Worm (Caenorhabditis elegans) whole organism, young adult: ENCODE data around the gene malt-1.

Experiments
- B0336.3 ChIP-seq: fragments of 200-800 bp; sonication (Bioruptor generic); IDR thresholded peaks from 2 replicates; pipeline ENCODE4 v1.3.6; 2022; ENCODE audit warnings: missing genetic modification characterization, missing compliant biosample characterization
- C06A6.2 ChIP-seq: fragments of 200-800 bp; sonication (Bioruptor generic); conservative IDR thresholded peaks from 2 replicates; pipeline ENCODE4 v1.3.6; 2022; ENCODE audit warnings: missing genetic modification characterization, missing compliant biosample characterization
- D2030.7 ChIP-seq: fragments of 200-800 bp; sonication (Bioruptor generic); IDR thresholded peaks from 2 replicates; pipeline ENCODE4 v1.3.6; 2022; ENCODE audit warnings: missing genetic modification reagents, missing genetic modification characterization, missing compliant biosample characterization
- F22D6.2 ChIP-seq: sonication (generic microtip); optimal IDR thresholded peaks from 2 replicates; lab custom pipeline; 2016; ENCODE audit warnings: mild to moderate bottlenecking, missing genetic modification characterization, missing compliant biosample characterization
- F23B12.7 ChIP-seq: sonication (generic microtip); optimal IDR thresholded peaks from 2 replicates; lab custom pipeline; 2017; ENCODE audit warnings: missing genetic modification characterization, mild to moderate bottlenecking, missing compliant biosample characterization, antibody characterized with exemption, moderate library complexity; ENCODE audit not compliant: insufficient read depth
- F33H1.4 ChIP-seq: fragments of 200-800 bp; sonication (Bioruptor generic); IDR thresholded peaks from 2 replicates; pipeline ENCODE4 v1.3.6; 2022; ENCODE audit warnings: missing genetic modification reagents, missing genetic modification characterization, missing compliant biosample characterization
- F37B4.10 ChIP-seq: fragments of 200-800 bp; sonication (Bioruptor generic); IDR thresholded peaks from 2 replicates; pipeline ENCODE4 v1.3.6; 2022; ENCODE audit warnings: missing genetic modification characterization, missing compliant biosample characterization
- F49E8.2 ChIP-seq: sonication (generic microtip); optimal IDR thresholded peaks from 3 replicates; lab custom pipeline; 2017; ENCODE audit warnings: missing genetic modification characterization, mild to moderate bottlenecking, missing compliant biosample characterization, antibody characterized with exemption, moderate library complexity; ENCODE audit not compliant: insufficient read depth
- F52B5.7 ChIP-seq: sonication (generic microtip); optimal IDR thresholded peaks from 2 replicates; lab custom pipeline; 2016; ENCODE audit warnings: mild to moderate bottlenecking, missing genetic modification characterization, missing compliant biosample characterization
- F57A8.1 ChIP-seq: fragments of 200-800 bp; sonication (Bioruptor generic); optimal IDR thresholded peaks from 2 replicates; lab custom pipeline; 2018; ENCODE audit warnings: mild to moderate bottlenecking, missing genetic modification characterization, moderate library complexity, missing compliant biosample characterization
- F57C9.4 ChIP-seq: sonication (generic microtip); optimal IDR thresholded peaks from 2 replicates; lab custom pipeline; 2017; ENCODE audit warnings: mild to moderate bottlenecking, missing genetic modification characterization, missing compliant biosample characterization
- K11D2.4 ChIP-seq: fragments of 200-800 bp; sonication (Bioruptor generic); IDR thresholded peaks from 2 replicates; pipeline ENCODE4 v1.3.6; 2022; ENCODE audit warnings: missing genetic modification reagents, missing genetic modification characterization, missing compliant biosample characterization
- T26A5.8 ChIP-seq: sonication (generic microtip); optimal IDR thresholded peaks from 2 replicates; lab custom pipeline; 2016; ENCODE audit warnings: missing genetic modification characterization, missing compliant biosample characterization
- Y53G8AR.9 ChIP-seq: fragments of 200-800 bp; sonication (Bioruptor generic); conservative IDR thresholded peaks from 2 replicates; pipeline ENCODE4 v1.3.6; 2022; ENCODE audit warnings: missing genetic modification reagents, missing genetic modification characterization, missing compliant biosample characterization
- Y56A3A.18 ChIP-seq: fragments of 200-800 bp; sonication (Bioruptor generic); IDR thresholded peaks from 2 replicates; pipeline ENCODE4 v1.3.6; 2022; ENCODE audit warnings: missing genetic modification reagents, missing genetic modification characterization, missing compliant biosample characterization
- Y67H2A.10 ChIP-seq: fragments of 200-800 bp; sonication (Bioruptor generic); conservative IDR thresholded peaks from 2 replicates; pipeline ENCODE4 v1.3.6; 2022; ENCODE audit warnings: missing genetic modification reagents, missing genetic modification characterization, missing compliant biosample characterization
- attf-3 ChIP-seq: fragments of 200-800 bp; sonication (Bioruptor generic); conservative IDR thresholded peaks from 2 replicates; pipeline ENCODE4 v1.3.6; 2022; ENCODE audit warnings: missing genetic modification reagents, missing genetic modification characterization, missing compliant biosample characterization
- cebp-1 ChIP-seq, 2 experiments: fragments of 200-800 bp in 1 of 2; sonication (Bioruptor generic) in 1 of 2; sonication (generic microtip) in 1 of 2; IDR thresholded peaks in 1 of 2; optimal IDR thresholded peaks in 1 of 2; 2 replicates each; pipeline versions ENCODE4 v1.3.6 to Lab custom; 2017 to 2022; ENCODE audit warnings: missing compliant biosample characterization in 2 of 2, missing genetic modification characterization in 2 of 2, mild to moderate bottlenecking in 1 of 2, missing genetic modification reagents in 1 of 2, moderate library complexity in 1 of 2
- ceh-40 ChIP-seq: fragments of 200-800 bp; sonication (Bioruptor generic); IDR thresholded peaks from 2 replicates; pipeline ENCODE4 v1.3.6; 2022; ENCODE audit warnings: missing genetic modification characterization, missing compliant biosample characterization
- ceh-79 ChIP-seq: sonication (generic microtip); optimal IDR thresholded peaks from 2 replicates; lab custom pipeline; 2017; ENCODE audit warnings: mild to moderate bottlenecking, missing genetic modification characterization, missing compliant biosample characterization
- efl-1 ChIP-seq: fragments of 150-350 bp; optimal IDR thresholded peaks from 2 replicates; lab custom pipeline; 2014; ENCODE audit warnings: missing biosample characterization, missing genetic modification reagents, missing genetic modification characterization
- ekl-4 ChIP-seq: fragments of 200-800 bp; sonication (Bioruptor generic); IDR thresholded peaks from 2 replicates; pipeline ENCODE4 v1.3.6; 2022; ENCODE audit warnings: missing genetic modification reagents, missing genetic modification characterization, missing compliant biosample characterization
- gei-17 ChIP-seq: fragments of 200-800 bp; sonication (Bioruptor generic); optimal IDR thresholded peaks from 2 replicates; lab custom pipeline; 2018; ENCODE audit warnings: mild to moderate bottlenecking, missing genetic modification characterization, missing compliant biosample characterization
- hlh-12 ChIP-seq: sonication (generic microtip); optimal IDR thresholded peaks from 2 replicates; lab custom pipeline; 2016; ENCODE audit warnings: missing genetic modification characterization, missing compliant biosample characterization
- let-526 ChIP-seq: fragments of 200-800 bp; sonication (Bioruptor generic); IDR thresholded peaks from 2 replicates; pipeline ENCODE4 v1.3.6; 2022; ENCODE audit warnings: missing genetic modification reagents, missing genetic modification characterization, missing compliant biosample characterization
- let-607 ChIP-seq, 2 experiments: fragments of 200-800 bp in 1 of 2; sonication (Bioruptor generic) in 1 of 2; sonication (generic microtip) in 1 of 2; optimal IDR thresholded peaks; 2 replicates each; lab custom pipeline; 2016 to 2018; ENCODE audit warnings: mild to moderate bottlenecking in 2 of 2, missing compliant biosample characterization in 2 of 2, missing genetic modification characterization in 2 of 2, moderate library complexity in 2 of 2, missing genotype in 1 of 2
- lin-26 ChIP-seq: fragments of 200-800 bp; sonication (Bioruptor generic); IDR thresholded peaks from 2 replicates; pipeline ENCODE4 v1.3.6; 2022; ENCODE audit warnings: missing genetic modification reagents, missing genetic modification characterization, missing compliant biosample characterization
- lin-35 ChIP-seq, 3 experiments: fragments of 150-350 bp in 2 of 3; sonication (generic microtip) in 1 of 3; optimal IDR thresholded peaks; 2 replicates each; lab custom pipeline; 2014 to 2018; ENCODE audit warnings: missing biosample characterization in 3 of 3, missing genetic modification characterization in 3 of 3, missing genetic modification reagents in 3 of 3
- lin-40 ChIP-seq: sonication (generic microtip); optimal IDR thresholded peaks from 2 replicates; lab custom pipeline; 2016; ENCODE audit warnings: missing genetic modification characterization, mild to moderate bottlenecking, missing compliant biosample characterization, missing genotype, missing genetic modification reagents
- lin-54 ChIP-seq: fragments of 200-800 bp; sonication (Bioruptor generic); optimal IDR thresholded peaks from 2 replicates; lab custom pipeline; 2018; ENCODE audit warnings: mild to moderate bottlenecking, missing genetic modification characterization, missing compliant biosample characterization
- lsl-1 ChIP-seq: fragments of 200-800 bp; sonication (Bioruptor generic); optimal IDR thresholded peaks from 2 replicates; lab custom pipeline; 2018; ENCODE audit warnings: mild to moderate bottlenecking, missing genetic modification characterization, moderate library complexity, missing compliant biosample characterization
- madf-10 ChIP-seq: sonication (generic microtip); optimal IDR thresholded peaks from 2 replicates; lab custom pipeline; 2016; ENCODE audit warnings: mild to moderate bottlenecking, missing genetic modification characterization, missing compliant biosample characterization
- madf-3 ChIP-seq: fragments of 200-800 bp; sonication (Bioruptor generic); IDR thresholded peaks from 2 replicates; pipeline ENCODE4 v1.3.6; 2022; ENCODE audit warnings: missing genetic modification reagents, missing genetic modification characterization, missing compliant biosample characterization
- mes-4 ChIP-seq: sonication (generic microtip); optimal IDR thresholded peaks from 2 replicates; lab custom pipeline; 2016; ENCODE audit warnings: missing genotype, missing genetic modification characterization, missing compliant biosample characterization
- mxl-1 ChIP-seq: sonication (generic microtip); optimal IDR thresholded peaks from 2 replicates; lab custom pipeline; 2016; ENCODE audit warnings: missing genetic modification characterization, missing compliant biosample characterization
- nfya-1 ChIP-seq: sonication (generic microtip); optimal IDR thresholded peaks from 2 replicates; lab custom pipeline; 2017; ENCODE audit warnings: antibody characterized with exemption, missing compliant biosample characterization, missing genetic modification characterization, borderline replicate concordance; ENCODE audit not compliant: insufficient read depth
- nfya-2 ChIP-seq: fragments of 200-800 bp; sonication (Bioruptor generic); IDR thresholded peaks from 2 replicates; pipeline ENCODE4 v1.3.6; 2022; ENCODE audit warnings: missing genetic modification reagents, missing genetic modification characterization, missing compliant biosample characterization
- nhr-120 ChIP-seq: fragments of 200-800 bp; sonication (Bioruptor generic); IDR thresholded peaks from 2 replicates; pipeline ENCODE4 v1.3.6; 2022; ENCODE audit warnings: missing genetic modification characterization, missing compliant biosample characterization
- nhr-179 ChIP-seq: sonication (generic microtip); optimal IDR thresholded peaks from 2 replicates; lab custom pipeline; 2016; ENCODE audit warnings: mild to moderate bottlenecking, missing genetic modification characterization, missing compliant biosample characterization
- rec-8 ChIP-seq, 2 experiments: sonication (generic microtip); optimal IDR thresholded peaks; 2 replicates each; lab custom pipeline; 2016; ENCODE audit warnings: mild to moderate bottlenecking in 2 of 2, missing genetic modification characterization in 2 of 2, missing genetic modification reagents in 2 of 2, missing genotype in 2 of 2, missing biosample characterization in 1 of 2, missing compliant biosample characterization in 1 of 2, moderate library complexity in 1 of 2
- repo-1 ChIP-seq: sonication (generic microtip); optimal IDR thresholded peaks from 2 replicates; lab custom pipeline; 2017; ENCODE audit warnings: mild to moderate bottlenecking, missing genetic modification characterization, missing compliant biosample characterization
- somi-1 ChIP-seq: fragments of 200-800 bp; sonication (Bioruptor generic); optimal IDR thresholded peaks from 2 replicates; lab custom pipeline; 2018; ENCODE audit warnings: mild to moderate bottlenecking, missing genetic modification characterization, missing compliant biosample characterization
- tbx-9 ChIP-seq: sonication (generic microtip); optimal IDR thresholded peaks from 2 replicates; lab custom pipeline; 2016; ENCODE audit warnings: borderline replicate concordance, missing genetic modification characterization, inconsistent platforms, missing compliant biosample characterization
- tlf-1 ChIP-seq: fragments of 200-800 bp; sonication (Bioruptor generic); optimal IDR thresholded peaks from 2 replicates; lab custom pipeline; 2018; ENCODE audit warnings: mild to moderate bottlenecking, missing genetic modification characterization, missing compliant biosample characterization
- ztf-28 ChIP-seq: fragments of 200-800 bp; sonication (Bioruptor generic); IDR thresholded peaks from 2 replicates; pipeline ENCODE4 v1.3.6; 2022; ENCODE audit warnings: missing genetic modification reagents, missing genetic modification characterization, missing compliant biosample characterization

Gene malt-1

DNA sequence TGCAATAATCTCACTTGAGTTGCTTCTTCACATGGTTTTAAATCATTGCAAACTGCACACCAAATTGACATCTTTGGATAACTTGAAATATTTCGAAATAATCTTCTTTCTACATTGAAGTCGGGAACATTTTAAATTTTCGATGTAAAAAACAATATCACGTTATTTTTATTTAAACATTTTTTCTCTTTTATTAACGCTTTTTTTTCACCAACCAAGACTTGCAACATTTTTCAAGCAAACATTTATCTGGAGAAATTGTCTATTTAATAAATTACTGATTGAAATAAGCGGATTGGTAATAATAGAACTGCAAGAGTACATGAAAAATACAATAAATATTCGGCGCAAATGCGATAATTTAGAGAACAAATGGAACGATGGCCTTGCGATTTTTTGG lies 19.4 kb upstream of the malt-1 start, which contains the start of gene C15F1.5:
Gene C15F1.5, minus strand, starts transcription at position 101 of the 400 bp plus-strand sequence.
- TF ChIP-seq nhr-120 (GFP tag; lab: Robert Waterston, UW) (no peak), cebp-1 (GFP tag; IDR thresholded peaks at IDR 0.05; lab: Robert Waterston, UW) (no peak), cebp-1 (tag; optimal IDR thresholded peaks at IDR 0.05; lab: Kevin White, UChicago) (peak; percentile 19)

DNA sequence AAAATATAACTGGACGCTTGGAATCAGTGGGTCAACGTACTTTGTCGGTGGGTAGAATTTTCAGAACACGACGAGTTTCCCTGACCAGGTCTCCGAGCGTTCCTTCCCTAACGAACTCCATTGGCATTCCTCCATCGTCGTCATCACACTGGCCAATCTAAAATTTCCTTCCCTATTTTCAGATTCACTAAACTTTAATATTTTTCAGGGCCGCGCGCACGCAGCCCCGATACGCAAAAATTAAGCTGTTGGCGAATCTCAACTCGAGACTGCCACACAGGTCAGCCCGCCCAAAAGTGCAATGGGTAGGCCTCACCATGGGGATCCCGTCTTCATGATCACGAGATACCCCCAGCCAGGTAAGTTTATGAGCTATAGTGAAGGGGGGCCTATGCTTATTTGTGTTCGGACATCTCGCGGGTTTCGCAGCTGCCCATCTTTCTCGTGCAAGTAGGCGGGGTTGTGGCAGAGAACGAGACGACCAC lies 17.1 kb upstream of the malt-1 start:
- TF ChIP-seq F49E8.2 (tag; lab: Kevin White, UChicago): peak; percentile 85
- TF ChIP-seq hlh-12 (tag; lab: Kevin White, UChicago): peak; percentile 29
- peak; percentile 31 for TF ChIP-seq efl-1 (GFP tag; lab: Kevin White, UChicago)
- peak; percentile 68; the same call in 1 of the 2 replicates for TF ChIP-seq ztf-28 (GFP tag; lab: Robert Waterston, UW)
- TF ChIP-seq gei-17 (GFP tag; lab: Kevin White, UChicago): peak; percentile 38
- TF ChIP-seq T26A5.8 (tag; lab: Kevin White, UChicago): peak; percentile 49
- no peak for TF ChIP-seq ceh-40 (GFP tag; lab: Robert Waterston, UW)
- peak; percentile 68; the same call in 1 of the 2 replicates for TF ChIP-seq madf-3
- peak; percentile 59 for TF ChIP-seq tlf-1 (GFP tag; lab: Kevin White, UChicago)
- TF ChIP-seq ekl-4 (GFP tag; lab: Robert Waterston, UW): peak; percentile 93
- peak; percentile 65 for TF ChIP-seq lin-54
- no peak for TF ChIP-seq let-607 (tag; optimal IDR thresholded peaks at IDR 0.05; lab: Kevin White, UChicago)
- no peak for TF ChIP-seq somi-1
- no peak for TF ChIP-seq nfya-1 (tag; lab: Kevin White, UChicago)
- peak; percentile 97 for TF ChIP-seq D2030.7 (GFP tag; lab: Robert Waterston, UW)
- TF ChIP-seq F57A8.1 (GFP tag; lab: Kevin White, UChicago): peak; percentile 37
- TF ChIP-seq B0336.3 (GFP tag; lab: Robert Waterston, UW): peak; percentile 97
- TF ChIP-seq repo-1: peak; percentile 88
- TF ChIP-seq nhr-179 (tag; lab: Kevin White, UChicago): no peak
- peak; percentile 56 for TF ChIP-seq mes-4 (tag; lab: Kevin White, UChicago)
- TF ChIP-seq let-526 (GFP tag; lab: Robert Waterston, UW): peak; percentile 78; the same call in 1 of the 2 replicates
- peak; percentile 53 for TF ChIP-seq F23B12.7 (tag; lab: Kevin White, UChicago)
- TF ChIP-seq K11D2.4 (GFP tag; lab: Robert Waterston, UW): peak; percentile 57; the same call in 1 of the 2 replicates
- TF ChIP-seq F22D6.2 (tag; lab: Kevin White, UChicago): no peak
- TF ChIP-seq lin-35 (GFP tag; optimal IDR thresholded peaks at IDR 0.05; lab: Kevin White, UChicago): peak in 1 of 3 experiments; percentile 44
- peak; percentile 77 for TF ChIP-seq ceh-79 (tag; lab: Kevin White, UChicago)
- peak; percentile 67 for TF ChIP-seq F52B5.7 (tag; lab: Kevin White, UChicago)
- TF ChIP-seq F33H1.4 (GFP tag; lab: Robert Waterston, UW): peak; percentile 72
- peak in 1 of 2 experiments; percentile 61 for TF ChIP-seq rec-8 (tag; optimal IDR thresholded peaks at IDR 0.05; lab: Kevin White, UChicago)
- no peak for TF ChIP-seq tbx-9 (tag; lab: Kevin White, UChicago)
- peak; percentile 57 for TF ChIP-seq lin-40 (tag; lab: Kevin White, UChicago)
- peak; percentile 67 for TF ChIP-seq C06A6.2 (GFP tag; lab: Robert Waterston, UW)
- no peak for TF ChIP-seq F37B4.10 (GFP tag; lab: Robert Waterston, UW)
- TF ChIP-seq Y67H2A.10 (GFP tag; lab: Robert Waterston, UW): 0 out of 2 replicates have a peak, but pooled peaks have one; percentile 11
- TF ChIP-seq madf-10: peak; percentile 42
- peak; percentile 84 for TF ChIP-seq lsl-1 (GFP tag; lab: Kevin White, UChicago)
- TF ChIP-seq Y56A3A.18 (GFP tag; lab: Robert Waterston, UW): 0 out of 2 replicates have a peak, but pooled peaks have one; percentile 84
- peak; percentile 75 for TF ChIP-seq Y53G8AR.9 (GFP tag; lab: Robert Waterston, UW)
- TF ChIP-seq nfya-2 (GFP tag; lab: Robert Waterston, UW): peak; percentile 58; the same call in 1 of the 2 replicates
- TF ChIP-seq mxl-1: no peak
- TF ChIP-seq lin-26 (GFP tag; lab: Robert Waterston, UW): peak; percentile 74; the same call in 1 of the 2 replicates
- TF ChIP-seq F57C9.4 (tag; lab: Kevin White, UChicago): no peak
- peak; percentile 83 for TF ChIP-seq attf-3 (GFP tag; lab: Robert Waterston, UW)
